Worm (Caenorhabditis elegans): ENCODE measurements around the gene W02F12.8.

ce11 chrV:6732995-6733394, 38.4 kb upstream of the W02F12.8 start, which contains the start of gene grl-8:
- TF ChIP-seq tbx-7 (tag; optimal IDR thresholded peaks at IDR 0.05) (no peak), sox-4 (tag; optimal IDR thresholded peaks at IDR 0.05) (no peak), fkh-10 (GFP tag; optimal IDR thresholded peaks at IDR 0.05) (no peak), unc-55 (GFP tag; optimal IDR thresholded peaks at IDR 0.05) (no peak), fkh-6 (tag; optimal IDR thresholded peaks at IDR 0.05) (no peak), ceh-14 (tag; optimal IDR thresholded peaks at IDR 0.05) (no peak), dve-1 (tag; optimal IDR thresholded peaks at IDR 0.05) (no peak)

Data from whole organism, late embryonic.